Worm (Caenorhabditis elegans) whole organism, late embryonic: ENCODE results near the gene set-9.
"Not testable (repeated sequence)": the region's sequence is repeated elsewhere in the genome, so short reads cannot be mapped to it uniquely, and the experiment has no call there.

ENCODE experiments used
- C08G9.2 ChIP-seq: sonication (generic microtip); optimal IDR thresholded peaks from 2 replicates; lab custom pipeline; 2016; ENCODE audit warnings: mild to moderate bottlenecking, missing genetic modification characterization, moderate library complexity, missing compliant biosample characterization
- C38D4.7 ChIP-seq: fragments of 200-800 bp; sonication (Bioruptor generic); optimal IDR thresholded peaks from 2 replicates; lab custom pipeline; 2018; ENCODE audit warnings: mild to moderate bottlenecking, missing genetic modification characterization, moderate library complexity, missing compliant biosample characterization
- K02D7.2 ChIP-seq: sonication (generic microtip); optimal IDR thresholded peaks from 2 replicates; lab custom pipeline; 2017; ENCODE audit warnings: mild to moderate bottlenecking, missing genetic modification characterization, missing compliant biosample characterization
- K09A11.1 ChIP-seq: sonication (generic microtip); optimal IDR thresholded peaks from 2 replicates; lab custom pipeline; 2017; ENCODE audit warnings: antibody characterized with exemption, mild to moderate bottlenecking, missing genetic modification characterization, missing compliant biosample characterization; ENCODE audit not compliant: insufficient read depth
- Y22D7AL.16 ChIP-seq: sonication (generic microtip); optimal IDR thresholded peaks from 2 replicates; lab custom pipeline; 2016; ENCODE audit warnings: missing genetic modification characterization, missing compliant biosample characterization
- ama-1 ChIP-seq: fragments of 150-350 bp; optimal IDR thresholded peaks from 2 replicates; lab custom pipeline; 2014
- ceh-22 ChIP-seq: sonication (generic microtip); optimal IDR thresholded peaks from 2 replicates; lab custom pipeline; 2017; ENCODE audit warnings: missing biosample characterization, missing genetic modification characterization
- ceh-24 ChIP-seq: sonication (generic microtip); optimal IDR thresholded peaks from 2 replicates; lab custom pipeline; 2016; ENCODE audit warnings: mild to moderate bottlenecking, missing genetic modification characterization, missing compliant biosample characterization
- ceh-31 ChIP-seq: sonication (generic microtip); optimal IDR thresholded peaks from 2 replicates; lab custom pipeline; 2016; ENCODE audit warnings: missing genetic modification characterization, missing compliant biosample characterization
- ceh-45 ChIP-seq: fragments of 200-800 bp; sonication (Bioruptor generic); IDR thresholded peaks from 2 replicates; pipeline ENCODE4 v1.3.6; 2022; ENCODE audit warnings: missing genetic modification reagents, missing genetic modification characterization, missing compliant biosample characterization
- che-1 ChIP-seq: sonication (generic microtip); optimal IDR thresholded peaks from 2 replicates; lab custom pipeline; 2016; ENCODE audit warnings: mild to moderate bottlenecking, missing genetic modification characterization, missing compliant biosample characterization
- dmd-4 ChIP-seq: sonication (generic microtip); optimal IDR thresholded peaks from 2 replicates; lab custom pipeline; 2016; ENCODE audit warnings: borderline replicate concordance, missing genetic modification characterization, missing compliant biosample characterization
- elt-2 ChIP-seq: sonication (generic microtip); optimal IDR thresholded peaks from 2 replicates; lab custom pipeline; 2016; ENCODE audit warnings: missing genetic modification reagents, missing genetic modification characterization, missing compliant biosample characterization
- elt-4 ChIP-seq: sonication (generic microtip); optimal IDR thresholded peaks from 2 replicates; lab custom pipeline; 2016; ENCODE audit warnings: missing genetic modification characterization, missing compliant biosample characterization
- fkh-6 ChIP-seq: sonication (generic microtip); optimal IDR thresholded peaks from 2 replicates; lab custom pipeline; 2016; ENCODE audit warnings: missing genetic modification characterization, missing compliant biosample characterization
- hlh-13 ChIP-seq: fragments of 200-800 bp; sonication (Bioruptor generic); optimal IDR thresholded peaks from 2 replicates; lab custom pipeline; 2018; ENCODE audit warnings: mild to moderate bottlenecking, missing genetic modification characterization, missing compliant biosample characterization
- hlh-15 ChIP-seq: sonication (generic microtip); optimal IDR thresholded peaks from 2 replicates; lab custom pipeline; 2016; ENCODE audit warnings: missing genetic modification characterization, missing compliant biosample characterization
- hlh-30 ChIP-seq: sonication (generic microtip); optimal IDR thresholded peaks from 2 replicates; lab custom pipeline; 2017; ENCODE audit warnings: antibody characterized with exemption, missing genetic modification characterization, missing compliant biosample characterization; ENCODE audit not compliant: insufficient read depth
- hlh-8 ChIP-seq: sonication (generic microtip); optimal IDR thresholded peaks from 2 replicates; lab custom pipeline; 2016; ENCODE audit warnings: missing genotype, missing genetic modification characterization, missing compliant biosample characterization
- madf-2 ChIP-seq: sonication (generic microtip); optimal IDR thresholded peaks from 2 replicates; lab custom pipeline; 2017; ENCODE audit warnings: missing genetic modification characterization, missing compliant biosample characterization
- nfya-1 ChIP-seq: sonication (generic microtip); optimal IDR thresholded peaks from 2 replicates; lab custom pipeline; 2017; ENCODE audit warnings: missing genetic modification characterization, mild to moderate bottlenecking, missing compliant biosample characterization, antibody characterized with exemption, moderate library complexity
- nhr-11 ChIP-seq: fragments of 150-350 bp; optimal IDR thresholded peaks from 2 replicates; lab custom pipeline; 2014; ENCODE audit warnings: missing biosample characterization, missing genetic modification characterization
- nhr-232 ChIP-seq: sonication (generic microtip); optimal IDR thresholded peaks from 2 replicates; lab custom pipeline; 2016; ENCODE audit warnings: missing genetic modification characterization, missing compliant biosample characterization
- pag-3 ChIP-seq: sonication (generic microtip); optimal IDR thresholded peaks from 2 replicates; lab custom pipeline; 2016; ENCODE audit warnings: missing compliant biosample characterization, missing genetic modification characterization, borderline replicate concordance
- pros-1 ChIP-seq: fragments of 150-350 bp; optimal IDR thresholded peaks from 2 replicates; lab custom pipeline; 2014; ENCODE audit warnings: missing biosample characterization, missing genetic modification reagents, missing genetic modification characterization
- ref-2 ChIP-seq: sonication (generic microtip); optimal IDR thresholded peaks from 2 replicates; lab custom pipeline; 2016; ENCODE audit warnings: missing genetic modification characterization, missing compliant biosample characterization
- tbx-7 ChIP-seq: sonication (generic microtip); optimal IDR thresholded peaks from 2 replicates; lab custom pipeline; 2016; ENCODE audit warnings: missing genotype, missing genetic modification characterization, missing compliant biosample characterization
- ttx-3 ChIP-seq: sonication (generic microtip); optimal IDR thresholded peaks from 2 replicates; lab custom pipeline; 2016; ENCODE audit warnings: missing genetic modification reagents, missing genetic modification characterization, missing compliant biosample characterization
- unc-3 ChIP-seq, 2 experiments: fragments of 200-800 bp in 1 of 2; sonication (Bioruptor generic) in 1 of 2; sonication (generic microtip) in 1 of 2; conservative IDR thresholded peaks in 1 of 2; optimal IDR thresholded peaks in 1 of 2; 2 replicates each; pipeline versions ENCODE4 v1.3.6 to Lab custom; 2016 to 2022; ENCODE audit warnings: missing compliant biosample characterization in 2 of 2, missing genetic modification characterization in 2 of 2, missing genetic modification reagents in 1 of 2
- unc-42 ChIP-seq: sonication (generic microtip); optimal IDR thresholded peaks from 2 replicates; lab custom pipeline; 2016; ENCODE audit warnings: missing genotype, missing genetic modification characterization, missing compliant biosample characterization
- unc-86 ChIP-seq: sonication (generic microtip); optimal IDR thresholded peaks from 2 replicates; lab custom pipeline; 2016; ENCODE audit warnings: missing genetic modification characterization, missing compliant biosample characterization
- zip-5 ChIP-seq: sonication (generic microtip); optimal IDR thresholded peaks from 2 replicates; lab custom pipeline; 2016; ENCODE audit warnings: missing genetic modification characterization, missing compliant biosample characterization
- ztf-16 ChIP-seq: sonication (generic microtip); optimal IDR thresholded peaks from 2 replicates; lab custom pipeline; 2017; ENCODE audit warnings: missing genetic modification characterization, missing compliant biosample characterization

set-9 gene

ce11 chrIV:4338217-4338616, 30.5 kb downstream of the set-9 start:
- TF ChIP-seq ceh-22 (tag; lab: Kevin White, UChicago) = no peak
- no peak for TF ChIP-seq unc-86 (tag; lab: Kevin White, UChicago)
- no peak for TF ChIP-seq ref-2 (tag; lab: Kevin White, UChicago)
- no peak for TF ChIP-seq C08G9.2 (tag; lab: Kevin White, UChicago)
- no peak for TF ChIP-seq nhr-11 (tag; lab: Kevin White, UChicago)
- TF ChIP-seq ama-1 (lab: Kevin White, UChicago) = no peak
- TF ChIP-seq fkh-6 (tag; lab: Kevin White, UChicago) = no peak
- no peak for TF ChIP-seq ceh-31 (tag; lab: Kevin White, UChicago)
- no peak for TF ChIP-seq zip-5 (tag; lab: Kevin White, UChicago)
- TF ChIP-seq ttx-3 (tag; lab: Kevin White, UChicago) = no peak
- TF ChIP-seq K09A11.1 (tag; lab: Kevin White, UChicago) = no peak
- TF ChIP-seq ceh-45 (GFP tag; lab: Robert Waterston, UW) = no peak
- TF ChIP-seq tbx-7 (tag; lab: Kevin White, UChicago) = no peak
- TF ChIP-seq che-1 = no peak
- no peak for TF ChIP-seq ceh-24 (tag; lab: Kevin White, UChicago)
- TF ChIP-seq hlh-15 (tag; lab: Kevin White, UChicago) = no peak
- TF ChIP-seq pros-1 (tag; lab: Kevin White, UChicago) = no peak
- no peak for TF ChIP-seq hlh-8 (tag; lab: Kevin White, UChicago)
- no peak for TF ChIP-seq dmd-4 (tag; lab: Kevin White, UChicago)
- no peak for TF ChIP-seq unc-3 (GFP tag; conservative IDR thresholded peaks at IDR 0.05; lab: Robert Waterston, UW)
- no peak for TF ChIP-seq unc-3 (tag; optimal IDR thresholded peaks at IDR 0.05; lab: Kevin White, UChicago)

- no peak for TF ChIP-seq K02D7.2 (tag; lab: Kevin White, UChicago)
- no peak for TF ChIP-seq elt-2 (tag; lab: Kevin White, UChicago)
- TF ChIP-seq C38D4.7 (GFP tag; lab: Kevin White, UChicago) = no peak
- no peak for TF ChIP-seq ttx-3 (tag; lab: Kevin White, UChicago)
- no peak for TF ChIP-seq madf-2 (tag; lab: Kevin White, UChicago)
- TF ChIP-seq pag-3 (tag; lab: Kevin White, UChicago) = no peak
- no peak for TF ChIP-seq Y22D7AL.16
- TF ChIP-seq unc-42 = no peak
- TF ChIP-seq hlh-30 (tag; lab: Kevin White, UChicago) = no peak
Measured at ce11 chrIV:4344828-4345227, 37.1 kb downstream of the set-9 start.

ce11 chrIV:4346512-4346911, 38.8 kb downstream of the set-9 start, which contains the start of gene oac-52:
oac-52 (minus strand) TSS chrIV:4346612.
- TF ChIP-seq dmd-4 (tag; lab: Kevin White, UChicago) = no peak
- TF ChIP-seq nfya-1 (tag; lab: Kevin White, UChicago) = no peak
- no peak for TF ChIP-seq nhr-11 (tag; lab: Kevin White, UChicago)
- no peak for TF ChIP-seq ceh-31 (tag; lab: Kevin White, UChicago)
- TF ChIP-seq tbx-7 (tag; lab: Kevin White, UChicago) = no peak
- TF ChIP-seq hlh-13 (GFP tag; lab: Kevin White, UChicago) = no peak
- no peak for TF ChIP-seq nhr-232
- TF ChIP-seq elt-2 (tag; lab: Kevin White, UChicago) = no peak

ce11 chrIV:4347578-4348003, 39.9 kb downstream of the set-9 start:
- TF ChIP-seq nfya-1 (tag; lab: Kevin White, UChicago) = no peak
- no peak for TF ChIP-seq dmd-4 (tag; lab: Kevin White, UChicago)
- no peak for TF ChIP-seq elt-4 (tag; lab: Kevin White, UChicago)
- no peak for TF ChIP-seq ceh-22 (tag; lab: Kevin White, UChicago)
- TF ChIP-seq, all 69 proteins: peak for 0

ce11 chrIV:4348146-4348545, 40.5 kb downstream of the set-9 start, which contains the start of gene W03B1.5:
W03B1.5 (plus strand) TSS chrIV:4348446.
- TF ChIP-seq ceh-24, ztf-16, ttx-3 (tag; lab: Kevin White, UChicago): not testable (repeated sequence)
